Fruit fly (Drosophila melanogaster) whole organism, embryonic: Measurements from ENCODE around the gene CG5377.

Experiments used
- Adf1 ChIP-seq: fragments of 200-800 bp; sonication (Bioruptor generic); IDR thresholded peaks from 2 replicates; pipeline ENCODE4 v1.3.6; 2022; ENCODE audit warnings: missing biosample characterization, missing genetic modification characterization
- BEAF-32 ChIP-seq: fragments of 200-800 bp; sonication (Bioruptor generic); optimal IDR thresholded peaks from 3 replicates; lab custom pipeline; 2017; ENCODE audit warnings: missing biosample characterization, missing genetic modification characterization, mild to moderate bottlenecking, moderate library complexity, missing genetic modification reagents
- Bdp1 ChIP-seq: fragments of 200-800 bp; sonication (Bioruptor generic); optimal IDR thresholded peaks from 3 replicates; lab custom pipeline; 2016; ENCODE audit warnings: missing biosample characterization, missing genetic modification characterization
- Bgb ChIP-seq: fragments of 200-800 bp; sonication (Bioruptor generic); IDR thresholded peaks from 2 replicates; pipeline ENCODE4 v1.3.6; 2022; ENCODE audit warnings: missing biosample characterization, missing genetic modification characterization; ENCODE audit not compliant: partially characterized antibody
- Blimp-1 ChIP-seq: fragments of 200-800 bp; sonication (Bioruptor generic); optimal IDR thresholded peaks from 3 replicates; lab custom pipeline; 2018; ENCODE audit warnings: missing biosample characterization, missing genetic modification characterization, mild to moderate bottlenecking, moderate library complexity, missing genetic modification reagents
- CG10321 ChIP-seq: fragments of 200-800 bp; sonication (Bioruptor generic); IDR thresholded peaks from 2 replicates; pipeline ENCODE4 v1.3.6; 2022; ENCODE audit warnings: missing biosample characterization, missing genetic modification characterization
- CG11093 ChIP-seq: fragments of 200-800 bp; sonication (Bioruptor generic); IDR thresholded peaks from 3 replicates; pipeline ENCODE4 v1.3.6; 2022; ENCODE audit warnings: missing biosample characterization, missing genetic modification characterization
- CG13287 ChIP-seq: fragments of 200-800 bp; sonication (Bioruptor generic); IDR thresholded peaks from 2 replicates; pipeline ENCODE4 v1.3.6; 2022; ENCODE audit warnings: missing biosample characterization, missing genetic modification characterization; ENCODE audit not compliant: partially characterized antibody
- CG13894 ChIP-seq: fragments of 200-800 bp; sonication (Bioruptor generic); optimal IDR thresholded peaks from 3 replicates; lab custom pipeline; 2018; ENCODE audit warnings: missing biosample characterization, mild to moderate bottlenecking, missing genetic modification characterization, moderate library complexity
- CG17568 ChIP-seq: fragments of 200-800 bp; sonication (Bioruptor generic); optimal IDR thresholded peaks from 2 replicates; lab custom pipeline; 2018; ENCODE audit warnings: missing biosample characterization, mild to moderate bottlenecking, missing genetic modification characterization, moderate library complexity
- CG17802 ChIP-seq: fragments of 200-800 bp; sonication (Bioruptor generic); optimal IDR thresholded peaks from 2 replicates; lab custom pipeline; 2018; ENCODE audit warnings: missing biosample characterization, mild to moderate bottlenecking, missing genetic modification characterization, moderate library complexity
- CG1792 ChIP-seq: fragments of 200-800 bp; sonication (Bioruptor generic); optimal IDR thresholded peaks from 2 replicates; lab custom pipeline; 2016; ENCODE audit warnings: missing biosample characterization, missing genetic modification characterization
- CG2116 ChIP-seq: fragments of 200-800 bp; sonication (Bioruptor generic); optimal IDR thresholded peaks from 3 replicates; lab custom pipeline; 2018; ENCODE audit warnings: missing biosample characterization, mild to moderate bottlenecking, missing genetic modification characterization
- CG2120 ChIP-seq: fragments of 200-800 bp; sonication (Bioruptor generic); optimal IDR thresholded peaks from 3 replicates; lab custom pipeline; 2016; ENCODE audit warnings: missing biosample characterization, missing genetic modification characterization
- CG2712 ChIP-seq: fragments of 200-800 bp; optimal IDR thresholded peaks from 3 replicates; lab custom pipeline; 2019; ENCODE audit warnings: missing biosample characterization, mild to moderate bottlenecking, missing genetic modification characterization, moderate library complexity
- CG32767 ChIP-seq: fragments of 200-800 bp; sonication (Bioruptor generic); IDR thresholded peaks from 2 replicates; pipeline ENCODE4 v1.3.6; 2022; ENCODE audit warnings: missing biosample characterization, missing genetic modification characterization
- CG3726 ChIP-seq: fragments of 200-800 bp; sonication (Bioruptor generic); IDR thresholded peaks from 3 replicates; pipeline ENCODE4, ENCODE4 v1.3.6; 2022; ENCODE audit warnings: missing biosample characterization, missing genetic modification characterization
- CG43689 ChIP-seq: fragments of 200-800 bp; sonication (Bioruptor generic); IDR thresholded peaks from 2 replicates; pipeline ENCODE4 v1.3.6; 2022; ENCODE audit warnings: missing biosample characterization, missing genetic modification characterization
- CG6175 ChIP-seq: fragments of 200-800 bp; sonication (Bioruptor generic); IDR thresholded peaks from 3 replicates; pipeline ENCODE4 v1.3.6; 2022; ENCODE audit warnings: missing biosample characterization, missing genetic modification characterization
- CG6791 ChIP-seq: fragments of 200-800 bp; sonication (Bioruptor generic); IDR thresholded peaks from 3 replicates; pipeline ENCODE4 v1.3.6; 2022; ENCODE audit warnings: missing biosample characterization, missing genetic modification characterization; ENCODE audit not compliant: partially characterized antibody
- CG7271 ChIP-seq: fragments of 200-800 bp; sonication (Bioruptor generic); optimal IDR thresholded peaks from 2 replicates; lab custom pipeline; 2018; ENCODE audit warnings: missing biosample characterization, mild to moderate bottlenecking, missing genetic modification characterization, moderate library complexity
- CG7372 ChIP-seq: fragments of 200-800 bp; sonication (Bioruptor generic); IDR thresholded peaks from 2 replicates; pipeline ENCODE4 v1.3.6; 2022; ENCODE audit warnings: missing biosample characterization, missing genetic modification characterization
- CG8944 ChIP-seq: fragments of 200-800 bp; sonication (Bioruptor generic); optimal IDR thresholded peaks from 3 replicates; lab custom pipeline; 2016; ENCODE audit warnings: missing biosample characterization, missing genetic modification characterization
- CG9876 ChIP-seq: fragments of 200-800 bp; sonication (Bioruptor generic); optimal IDR thresholded peaks from 2 replicates; lab custom pipeline; 2016; ENCODE audit warnings: missing biosample characterization, missing genetic modification characterization
- Deaf1 ChIP-seq: fragments of 200-800 bp; optimal IDR thresholded peaks from 3 replicates; lab custom pipeline; 2019; ENCODE audit warnings: missing biosample characterization, mild to moderate bottlenecking, missing genetic modification characterization, moderate library complexity
- Dfd ChIP-seq, 2 experiments: fragments of >200 bp; optimal IDR thresholded peaks; 2 replicates each; lab custom pipeline; 2017; ENCODE audit warnings: missing biosample characterization in 2 of 2, missing genetic modification characterization in 2 of 2
- Doc2 ChIP-seq: fragments of 200-800 bp; sonication (Bioruptor generic); IDR thresholded peaks from 2 replicates; pipeline ENCODE4 v1.3.6; 2022; ENCODE audit warnings: missing biosample characterization, missing genetic modification characterization
- Gug ChIP-seq: fragments of 200-800 bp; sonication (Bioruptor generic); IDR thresholded peaks from 4 replicates; pipeline ENCODE4 v1.3.6; 2022; ENCODE audit warnings: missing biosample characterization, missing genetic modification characterization
- HLH3B ChIP-seq: fragments of 200-800 bp; sonication (Bioruptor generic); IDR thresholded peaks from 2 replicates; pipeline ENCODE4 v1.3.6; 2022; ENCODE audit warnings: missing biosample characterization, missing genetic modification characterization
- HmgD ChIP-seq: fragments of 200-800 bp; sonication (Bioruptor generic); optimal IDR thresholded peaks from 3 replicates; lab custom pipeline; 2016; ENCODE audit warnings: missing biosample characterization, missing genetic modification characterization
- Neu2 ChIP-seq: fragments of 200-800 bp; sonication (Bioruptor generic); optimal IDR thresholded peaks from 3 replicates; lab custom pipeline; 2016; ENCODE audit warnings: missing biosample characterization, missing genetic modification characterization, borderline replicate concordance
- Nf-YA ChIP-seq: fragments of 200-800 bp; sonication (Bioruptor generic); IDR thresholded peaks from 2 replicates; pipeline ENCODE4 v1.3.6; 2022; ENCODE audit warnings: missing biosample characterization, missing genetic modification characterization
- Nf-YB ChIP-seq: fragments of 200-800 bp; sonication (Bioruptor generic); optimal IDR thresholded peaks from 3 replicates; lab custom pipeline; 2019; ENCODE audit warnings: missing biosample characterization, mild to moderate bottlenecking, missing genetic modification characterization, moderate library complexity
- Oaz ChIP-seq: fragments of 200-800 bp; sonication (Bioruptor generic); IDR thresholded peaks from 2 replicates; pipeline ENCODE4 v1.3.6; 2022; ENCODE audit warnings: missing biosample characterization, missing genetic modification characterization
- Six4 ChIP-seq: fragments of 200-800 bp; sonication (Bioruptor generic); optimal IDR thresholded peaks from 2 replicates; lab custom pipeline; 2016; ENCODE audit warnings: missing biosample characterization, missing genetic modification characterization
- Xrp1 ChIP-seq: fragments of 200-800 bp; sonication (Bioruptor generic); IDR thresholded peaks from 2 replicates; pipeline ENCODE4 v1.3.6; 2022; ENCODE audit warnings: missing biosample characterization, missing genetic modification characterization
- aop ChIP-seq: fragments of 200-800 bp; sonication (Bioruptor generic); IDR thresholded peaks from 2 replicates; pipeline ENCODE4 v1.3.6; 2022; ENCODE audit warnings: missing biosample characterization, missing genetic modification characterization
- ase ChIP-seq: fragments of 200-800 bp; sonication (Bioruptor generic); IDR thresholded peaks from 3 replicates; pipeline ENCODE4 v1.3.6; 2022; ENCODE audit warnings: missing biosample characterization, missing genetic modification characterization
- cad ChIP-seq: fragments of >200 bp; optimal IDR thresholded peaks from 2 replicates; lab custom pipeline; 2017; ENCODE audit warnings: missing biosample characterization, missing genetic modification characterization
- fd102C ChIP-seq: fragments of 200-800 bp; sonication (Bioruptor generic); optimal IDR thresholded peaks from 2 replicates; lab custom pipeline; 2018; ENCODE audit warnings: missing biosample characterization, mild to moderate bottlenecking, missing genetic modification characterization, moderate library complexity
- fd3F ChIP-seq: fragments of 200-800 bp; sonication (Bioruptor generic); optimal IDR thresholded peaks from 2 replicates; lab custom pipeline; 2018; ENCODE audit warnings: missing biosample characterization, mild to moderate bottlenecking, missing genetic modification characterization, moderate library complexity
- fd96Cb ChIP-seq: fragments of 200-800 bp; sonication (Bioruptor generic); optimal IDR thresholded peaks from 2 replicates; lab custom pipeline; 2018; ENCODE audit warnings: missing biosample characterization, mild to moderate bottlenecking, missing genetic modification characterization, moderate library complexity
- gcm ChIP-seq: fragments of 200-800 bp; sonication (Bioruptor generic); optimal IDR thresholded peaks from 2 replicates; lab custom pipeline; 2019; ENCODE audit warnings: missing biosample characterization, mild to moderate bottlenecking, missing genetic modification characterization, moderate library complexity
- nerfin-1 ChIP-seq: fragments of 200-800 bp; sonication (Bioruptor generic); optimal IDR thresholded peaks from 3 replicates; lab custom pipeline; 2019; ENCODE audit warnings: missing biosample characterization, mild to moderate bottlenecking, missing genetic modification characterization, moderate library complexity
- nmo ChIP-seq: fragments of 200-800 bp; sonication (Bioruptor generic); optimal IDR thresholded peaks from 2 replicates; lab custom pipeline; 2018; ENCODE audit warnings: missing biosample characterization, mild to moderate bottlenecking, missing genetic modification characterization, moderate library complexity
- sens-2 ChIP-seq: fragments of 200-800 bp; sonication (Bioruptor generic); IDR thresholded peaks from 2 replicates; pipeline ENCODE4 v1.3.6; 2022; ENCODE audit warnings: missing biosample characterization, missing genetic modification characterization
- so ChIP-seq: fragments of 200-800 bp; sonication (Bioruptor generic); IDR thresholded peaks from 3 replicates; pipeline ENCODE4 v1.3.6; 2022; ENCODE audit warnings: missing biosample characterization, missing genetic modification characterization
- toy ChIP-seq: fragments of 200-800 bp; sonication (Bioruptor generic); IDR thresholded peaks from 2 replicates; pipeline ENCODE4 v1.3.6; 2022; ENCODE audit warnings: missing biosample characterization, missing genetic modification characterization
- ttk ChIP-seq: fragments of 200-800 bp; sonication (Bioruptor generic); IDR thresholded peaks from 2 replicates; pipeline ENCODE4 v2.1.2; 2022; ENCODE audit warnings: missing biosample characterization, missing genetic modification characterization
- twi ChIP-seq: fragments of 200-800 bp; optimal IDR thresholded peaks from 2 replicates; lab custom pipeline; 2019; ENCODE audit warnings: missing biosample characterization, mild to moderate bottlenecking, missing genetic modification characterization, moderate library complexity

CG5377 gene

dm6 chr3R:22494523-22495309 lies 26.8 kb upstream of the CG5377 start (continued):
- TF ChIP-seq CG6175 = 0 out of 3 replicates have a peak, but pooled peaks have one; percentile 8
- TF ChIP-seq CG13287 (GFP tag; lab: Robert Waterston, UW) = no peak
- no peak for TF ChIP-seq CG3726 (GFP tag; lab: Robert Waterston, UW)
- TF ChIP-seq BEAF-32 = no peak
- TF ChIP-seq nerfin-1 = no peak
- no peak for TF ChIP-seq CG6791 (GFP tag; lab: Robert Waterston, UW)
- TF ChIP-seq cad (GFP tag; lab: Kevin White, UChicago) = no peak
- TF ChIP-seq nmo (GFP tag; lab: Kevin White, UChicago) = peak; percentile 50
- TF ChIP-seq Oaz (GFP tag; lab: Robert Waterston, UW) = no peak
- no peak for TF ChIP-seq Xrp1
- TF ChIP-seq toy (GFP tag; lab: Robert Waterston, UW) = no peak
- no peak for TF ChIP-seq gcm
- no peak for TF ChIP-seq aop (GFP tag; lab: Robert Waterston, UW)
- no peak for TF ChIP-seq CG17802 (tag; lab: Kevin White, UChicago)
- TF ChIP-seq CG9876 (GFP tag; lab: Kevin White, UChicago) = no peak
- TF ChIP-seq ttk (GFP tag; lab: Robert Waterston, UW) = 0 out of 2 replicates have a peak, but pooled peaks have one; percentile 15
- peak; percentile 42 for TF ChIP-seq CG8944 (GFP tag; lab: Kevin White, UChicago)
- peak; percentile 66 for TF ChIP-seq Deaf1 (tag; lab: Kevin White, UChicago)
- TF ChIP-seq Gug (GFP tag; lab: Robert Waterston, UW) = no peak
- TF ChIP-seq Dfd (GFP tag; optimal IDR thresholded peaks at IDR 0.05; lab: Kevin White, UChicago) = no peak
- no peak for TF ChIP-seq sens-2 (GFP tag; lab: Robert Waterston, UW)
- TF ChIP-seq CG2120 = peak; percentile 57
- TF ChIP-seq Doc2 = no peak
- 0 out of 2 replicates have a peak, but pooled peaks have one; percentile 13 for TF ChIP-seq Nf-YA
- TF ChIP-seq HLH3B (GFP tag; lab: Robert Waterston, UW) = 0 out of 2 replicates have a peak, but pooled peaks have one; percentile 21
- no peak for TF ChIP-seq CG7372 (GFP tag; lab: Robert Waterston, UW)
- TF ChIP-seq Six4 (GFP tag; lab: Kevin White, UChicago) = peak; percentile 9
- TF ChIP-seq Adf1 (GFP tag; lab: Robert Waterston, UW) = no peak
- no peak for TF ChIP-seq Nf-YB
- TF ChIP-seq CG2116 (GFP tag; lab: Kevin White, UChicago) = no peak
- no peak for TF ChIP-seq fd102C
- TF ChIP-seq CG7271 = no peak
- no peak for TF ChIP-seq CG2712 (tag; lab: Kevin White, UChicago)
- TF ChIP-seq CG1792 (GFP tag; lab: Kevin White, UChicago) = no peak
- TF ChIP-seq Blimp-1 = no peak
- TF ChIP-seq fd3F (GFP tag; lab: Kevin White, UChicago) = no peak
- peak; percentile 27; the same call in 1 of the 2 replicates for TF ChIP-seq CG43689 (GFP tag; lab: Robert Waterston, UW)
- TF ChIP-seq ase (GFP tag; lab: Robert Waterston, UW) = no peak
- TF ChIP-seq Bdp1 (GFP tag; lab: Kevin White, UChicago) = no peak
- no peak for TF ChIP-seq CG17568 (GFP tag; lab: Kevin White, UChicago)
- peak; percentile 73 for TF ChIP-seq fd96Cb
- TF ChIP-seq CG13894 (tag; lab: Kevin White, UChicago) = no peak
- no peak for TF ChIP-seq so (GFP tag; lab: Robert Waterston, UW)
- no peak for TF ChIP-seq HmgD (GFP tag; lab: Kevin White, UChicago)
- TF ChIP-seq CG11093 (GFP tag; lab: Robert Waterston, UW) = no peak
- no peak for TF ChIP-seq Neu2 (GFP tag; lab: Kevin White, UChicago)
- TF ChIP-seq CG10321 (GFP tag; lab: Robert Waterston, UW) = no peak
- no peak for TF ChIP-seq CG32767 (GFP tag; lab: Robert Waterston, UW)
- no peak for TF ChIP-seq twi
- TF ChIP-seq Bgb = no peak
